Fruit fly (Drosophila melanogaster) whole organism, wandering third instar larva: ENCODE results near the gene CG8032.

Source experiments
- Abd-B ChIP-seq: fragments of >200 bp; optimal IDR thresholded peaks from 2 replicates; lab custom pipeline; 2017; ENCODE audit warnings: missing biosample characterization, missing genetic modification characterization
- CG32264 ChIP-seq: fragments of 200-800 bp; sonication (Bioruptor generic); optimal IDR thresholded peaks from 2 replicates; lab custom pipeline; 2016; ENCODE audit warnings: missing biosample characterization, missing genetic modification characterization
- CG9705 ChIP-seq: fragments of 200-800 bp; sonication (Bioruptor generic); optimal IDR thresholded peaks from 2 replicates; lab custom pipeline; 2018; ENCODE audit warnings: missing biosample characterization, mild to moderate bottlenecking, missing genetic modification characterization
- CrebA ChIP-seq: fragments of 200-800 bp; sonication (Bioruptor generic); optimal IDR thresholded peaks from 2 replicates; lab custom pipeline; 2016; ENCODE audit warnings: missing biosample characterization, mild to moderate bottlenecking, missing genetic modification characterization, borderline replicate concordance
- Dfd ChIP-seq: fragments of >200 bp; optimal IDR thresholded peaks from 2 replicates; lab custom pipeline; 2017; ENCODE audit warnings: missing biosample characterization, missing genetic modification characterization
- HLH106 ChIP-seq: fragments of 200-800 bp; optimal IDR thresholded peaks from 3 replicates; lab custom pipeline; 2019; ENCODE audit warnings: missing biosample characterization, mild to moderate bottlenecking, missing genetic modification characterization, moderate library complexity
- Hnf4 ChIP-seq: fragments of 200-800 bp; sonication (Bioruptor generic); optimal IDR thresholded peaks from 2 replicates; lab custom pipeline; 2016; ENCODE audit warnings: missing biosample characterization, mild to moderate bottlenecking, missing genetic modification characterization
- Hr83 ChIP-seq: fragments of 200-300 bp; sonication (Bioruptor generic); optimal IDR thresholded peaks from 2 replicates; lab custom pipeline; 2016; ENCODE audit warnings: missing biosample characterization, mild to moderate bottlenecking, missing genetic modification characterization, moderate library complexity; ENCODE audit not compliant: poor library complexity, severe bottlenecking
- Mio ChIP-seq: sonication (Bioruptor generic); optimal IDR thresholded peaks from 2 replicates; lab custom pipeline; 2016; ENCODE audit warnings: missing biosample characterization, missing genetic modification characterization
- Myc ChIP-seq: fragments of >200 bp; optimal IDR thresholded peaks from 2 replicates; lab custom pipeline; 2017
- OdsH ChIP-seq: fragments of 200-800 bp; sonication (Bioruptor generic); optimal IDR thresholded peaks from 2 replicates; lab custom pipeline; 2016; ENCODE audit warnings: missing biosample characterization, mild to moderate bottlenecking, missing genetic modification characterization
- Rel ChIP-seq, 2 experiments: fragments of 200-800 bp; sonication (Bioruptor generic) in 1 of 2; optimal IDR thresholded peaks; 2 replicates in 1 of 2; 3 replicates in 1 of 2; lab custom pipeline; 2016 to 2019; ENCODE audit warnings: mild to moderate bottlenecking in 2 of 2, missing biosample characterization in 2 of 2, missing genetic modification characterization in 2 of 2, moderate library complexity in 1 of 2
- Sp1 ChIP-seq: fragments of 200-800 bp; sonication (Bioruptor generic); optimal IDR thresholded peaks from 3 replicates; lab custom pipeline; 2019; ENCODE audit warnings: missing biosample characterization, mild to moderate bottlenecking, missing genetic modification characterization, moderate library complexity
- Vsx2 ChIP-seq: fragments of 200-300, 225-300 bp; sonication (Bioruptor generic); optimal IDR thresholded peaks from 2 replicates; lab custom pipeline; 2018; ENCODE audit warnings: missing biosample characterization, missing genetic modification characterization; ENCODE audit not compliant: partially characterized antibody
- br ChIP-seq: fragments of 200-800 bp; sonication (Bioruptor generic); optimal IDR thresholded peaks from 2 replicates; lab custom pipeline; 2016; ENCODE audit warnings: missing biosample characterization, missing genetic modification characterization
- brk ChIP-seq: fragments of 200-800 bp; sonication (Bioruptor generic); optimal IDR thresholded peaks from 2 replicates; lab custom pipeline; 2016; ENCODE audit warnings: missing biosample characterization, mild to moderate bottlenecking, missing genetic modification characterization
- dl ChIP-seq, 2 experiments: fragments of 175-275, 200-275 bp in 1 of 2; fragments of 200-275 bp in 1 of 2; sonication (Bioruptor generic); optimal IDR thresholded peaks; lab custom pipeline; 2018; ENCODE audit warnings: mild to moderate bottlenecking in 2 of 2, missing biosample characterization in 2 of 2, missing genetic modification characterization in 2 of 2, moderate library complexity in 2 of 2; ENCODE audit not compliant: partially characterized antibody in 2 of 2, insufficient read depth in 1 of 2
- dmrt93B ChIP-seq: fragments of 200-800 bp; sonication (Bioruptor generic); optimal IDR thresholded peaks from 2 replicates; lab custom pipeline; 2018; ENCODE audit warnings: missing biosample characterization, mild to moderate bottlenecking, missing genetic modification characterization
- dsf ChIP-seq: sonication (Bioruptor generic); optimal IDR thresholded peaks from 2 replicates; lab custom pipeline; 2016; ENCODE audit warnings: missing biosample characterization, missing genetic modification characterization, borderline replicate concordance
- ey ChIP-seq: fragments of 200-800 bp; sonication (Bioruptor generic); optimal IDR thresholded peaks from 2 replicates; lab custom pipeline; 2016; ENCODE audit warnings: missing biosample characterization, missing genetic modification characterization
- foxo ChIP-seq, 2 experiments: fragments of 200-800 bp; sonication (Bioruptor generic); optimal IDR thresholded peaks; 2 replicates in 1 of 2; 3 replicates in 1 of 2; lab custom pipeline; 2016 to 2017; ENCODE audit warnings: missing biosample characterization in 2 of 2, missing genetic modification characterization in 2 of 2
- fru ChIP-seq: fragments of 200-800 bp; sonication (Bioruptor generic); optimal IDR thresholded peaks from 3 replicates; lab custom pipeline; 2016; ENCODE audit warnings: missing biosample characterization, mild to moderate bottlenecking, missing genetic modification characterization
- h ChIP-seq: fragments of 200-800 bp; sonication (Bioruptor generic); optimal IDR thresholded peaks from 3 replicates; lab custom pipeline; 2016; ENCODE audit warnings: missing biosample characterization, mild to moderate bottlenecking, missing genetic modification characterization
- jim ChIP-seq: fragments of 175-275, 200-325 bp; sonication (Bioruptor generic); optimal IDR thresholded peaks from 2 replicates; lab custom pipeline; 2016; ENCODE audit warnings: missing biosample characterization, mild to moderate bottlenecking, missing genetic modification characterization
- pan ChIP-seq: fragments of >200 bp; optimal IDR thresholded peaks from 2 replicates; lab custom pipeline; 2017
- psq ChIP-seq: fragments of 200-800 bp; sonication (Bioruptor generic); optimal IDR thresholded peaks from 3 replicates; lab custom pipeline; 2017; ENCODE audit warnings: missing biosample characterization, mild to moderate bottlenecking, missing genetic modification characterization, moderate library complexity
- rgr ChIP-seq: fragments of 200-800 bp; sonication (Bioruptor generic); optimal IDR thresholded peaks from 3 replicates; lab custom pipeline; 2016; ENCODE audit warnings: missing biosample characterization, mild to moderate bottlenecking, missing genetic modification characterization
- sage ChIP-seq: fragments of 200-800 bp; sonication (Bioruptor generic); optimal IDR thresholded peaks from 2 replicates; lab custom pipeline; 2016; ENCODE audit warnings: missing biosample characterization, mild to moderate bottlenecking, missing genetic modification characterization
- sv ChIP-seq: fragments of 200-800 bp; sonication (Bioruptor generic); optimal IDR thresholded peaks from 3 replicates; lab custom pipeline; 2016; ENCODE audit warnings: missing biosample characterization, missing genetic modification characterization
- tai ChIP-seq: sonication (Bioruptor generic); optimal IDR thresholded peaks from 2 replicates; lab custom pipeline; 2016; ENCODE audit warnings: missing biosample characterization, missing genetic modification characterization
- usp ChIP-seq: fragments of >200 bp; optimal IDR thresholded peaks from 2 replicates; lab custom pipeline; 2017; ENCODE audit warnings: missing biosample characterization, missing genetic modification characterization
- woc ChIP-seq: sonication (Bioruptor generic); optimal IDR thresholded peaks from 2 replicates; lab custom pipeline; 2016; ENCODE audit warnings: missing biosample characterization, mild to moderate bottlenecking, missing genetic modification characterization

The CG8032 gene

DNA sequence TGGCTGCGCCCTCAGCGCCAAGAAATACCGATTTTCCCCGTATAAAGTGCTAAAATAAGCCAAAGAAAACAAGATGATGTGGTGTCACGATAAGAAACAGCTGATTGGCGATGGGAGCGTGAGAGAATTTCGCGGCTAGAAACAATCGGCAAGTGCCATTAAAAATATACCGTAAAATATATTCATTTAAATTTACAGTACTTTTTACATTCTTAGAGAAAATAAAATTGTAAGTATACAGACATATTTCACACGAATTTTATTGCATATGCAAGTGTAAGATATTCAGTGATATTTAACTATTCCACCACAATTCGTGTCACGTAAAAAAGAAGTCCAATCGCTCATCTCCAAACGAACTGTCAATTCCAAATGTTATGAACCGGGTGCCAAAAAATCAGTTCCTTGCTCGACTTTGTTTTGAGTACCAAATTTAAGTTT, 12.7 kb downstream of the CG8032 start, which contains the start of the genes Unc50, CG11755 and CG8043:
Gene Unc50 (minus strand): TSS at position 54 of the 441 bp plus-strand sequence.
Gene CG11755 (plus strand): TSS at position 356 of the 441 bp plus-strand sequence.
Gene CG8043 (plus strand): TSS at position 356 of the 441 bp plus-strand sequence.
- TF ChIP-seq br (GFP tag; lab: Kevin White, UChicago): peak; percentile 76
- no peak for TF ChIP-seq usp (GFP tag; lab: Kevin White, UChicago)
- TF ChIP-seq foxo (GFP tag; optimal IDR thresholded peaks at IDR 0.05; lab: Kevin White, UChicago): peak in 1 of 2 experiments; percentile 83
- peak; percentile 79 for TF ChIP-seq dsf (GFP tag; lab: Kevin White, UChicago)
- peak; percentile 80 for TF ChIP-seq CG9705 (GFP tag; lab: Kevin White, UChicago)
- TF ChIP-seq Sp1: peak; percentile 74
- TF ChIP-seq sage (GFP tag; lab: Kevin White, UChicago): peak; percentile 73
- TF ChIP-seq h (GFP tag; lab: Kevin White, UChicago): peak; percentile 86
- peak; percentile 74 for TF ChIP-seq ey (GFP tag; lab: Kevin White, UChicago)
- peak; percentile 79 for TF ChIP-seq OdsH
- no peak for TF ChIP-seq jim (GFP tag; lab: Kevin White, UChicago)
- TF ChIP-seq HLH106: peak; percentile 85
- TF ChIP-seq fru: peak; percentile 82
- no peak for TF ChIP-seq Dfd (GFP tag; lab: Kevin White, UChicago)
- peak; percentile 47 for TF ChIP-seq Hr83 (GFP tag; lab: Kevin White, UChicago)
- peak; percentile 49 for TF ChIP-seq CG32264 (GFP tag; lab: Kevin White, UChicago)
- TF ChIP-seq rgr (GFP tag; lab: Kevin White, UChicago): peak; percentile 82
- peak; percentile 24 for TF ChIP-seq Myc (lab: Kevin White, UChicago)
- peak; percentile 74 for TF ChIP-seq dmrt93B (GFP tag; lab: Kevin White, UChicago)
- no peak for TF ChIP-seq Rel (GFP tag; optimal IDR thresholded peaks at IDR 0.05; lab: Kevin White, UChicago)
- TF ChIP-seq Rel (tag; optimal IDR thresholded peaks at IDR 0.05; lab: Kevin White, UChicago): peak; percentile 48
- no peak for TF ChIP-seq Vsx2
- peak; percentile 95 for TF ChIP-seq woc (GFP tag; lab: Kevin White, UChicago)
- no peak for TF ChIP-seq Mio (GFP tag; lab: Kevin White, UChicago)
- no peak for TF ChIP-seq Abd-B (GFP tag; lab: Kevin White, UChicago)
- peak; percentile 70 for TF ChIP-seq psq
- peak; percentile 72 for TF ChIP-seq sv (GFP tag; lab: Kevin White, UChicago)
- TF ChIP-seq, all 38 proteins: peak for 20

DNA sequence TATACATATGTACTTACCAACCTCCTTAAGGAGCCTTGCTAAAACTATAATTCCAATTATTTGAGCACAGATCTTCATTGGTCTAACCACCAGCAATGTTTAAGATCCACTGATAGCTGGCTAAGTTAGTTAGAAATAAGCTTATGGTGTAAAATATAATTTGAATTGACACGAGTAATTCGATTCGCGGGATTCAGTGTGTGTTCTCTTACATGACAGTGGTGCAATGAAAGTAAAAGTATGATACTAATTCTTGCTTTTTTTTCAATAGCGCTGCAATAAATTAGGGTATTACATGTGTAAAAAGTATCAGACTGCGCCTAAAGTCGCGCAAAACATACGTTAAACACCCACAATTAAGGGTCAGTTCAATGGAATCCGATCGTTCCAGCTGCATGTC, 16.0 kb downstream of the CG8032 start, which contains the start of gene CG33325:
Gene CG33325 (minus strand): TSS at position 101 of the 400 bp plus-strand sequence.
- TF ChIP-seq dl (GFP tag; optimal IDR thresholded peaks at IDR 0.05; lab: Kevin White, UChicago; ENCODE audit: insufficient read depth in 1 of 2, partially characterized antibody in 2 of 2) (no peak), pan (no peak)
- TF ChIP-seq, all 38 proteins: peak for 0

DNA sequence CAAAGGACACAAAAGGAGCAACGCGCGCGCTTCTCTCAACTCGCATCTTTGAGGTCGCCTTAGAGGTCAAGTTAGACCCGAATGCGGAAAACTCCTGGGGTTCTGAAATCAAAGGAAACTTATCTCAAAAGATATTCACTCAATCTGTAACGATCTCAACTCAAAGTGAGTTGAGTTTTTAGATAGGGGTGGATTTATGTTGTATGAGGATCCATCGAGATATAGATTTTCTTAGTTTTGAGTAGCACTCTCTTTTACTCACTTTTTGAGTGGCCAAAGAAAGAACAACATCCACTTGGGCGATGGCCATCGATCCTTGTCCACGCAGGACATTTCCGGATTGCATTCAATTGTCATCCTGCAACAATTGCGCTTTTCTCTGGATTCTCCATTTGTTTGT, 16.7 kb downstream of the CG8032 start:
- TF ChIP-seq Hr83 (GFP tag; lab: Kevin White, UChicago): no peak
- no peak for TF ChIP-seq CrebA (GFP tag; lab: Kevin White, UChicago)
- no peak for TF ChIP-seq sage (GFP tag; lab: Kevin White, UChicago)
- TF ChIP-seq woc (GFP tag; lab: Kevin White, UChicago): no peak
- no peak for TF ChIP-seq Sp1
- no peak for TF ChIP-seq HLH106
- TF ChIP-seq dmrt93B (GFP tag; lab: Kevin White, UChicago): no peak
- TF ChIP-seq Hnf4 (GFP tag; lab: Kevin White, UChicago): no peak
- TF ChIP-seq brk (GFP tag; lab: Kevin White, UChicago): no peak
- TF ChIP-seq foxo (GFP tag; optimal IDR thresholded peaks at IDR 0.05; lab: Kevin White, UChicago): no peak
- no peak for TF ChIP-seq Mio (GFP tag; lab: Kevin White, UChicago)
- TF ChIP-seq dsf (GFP tag; lab: Kevin White, UChicago): no peak
- TF ChIP-seq Vsx2: no peak
- no peak for TF ChIP-seq jim (GFP tag; lab: Kevin White, UChicago)

DNA sequence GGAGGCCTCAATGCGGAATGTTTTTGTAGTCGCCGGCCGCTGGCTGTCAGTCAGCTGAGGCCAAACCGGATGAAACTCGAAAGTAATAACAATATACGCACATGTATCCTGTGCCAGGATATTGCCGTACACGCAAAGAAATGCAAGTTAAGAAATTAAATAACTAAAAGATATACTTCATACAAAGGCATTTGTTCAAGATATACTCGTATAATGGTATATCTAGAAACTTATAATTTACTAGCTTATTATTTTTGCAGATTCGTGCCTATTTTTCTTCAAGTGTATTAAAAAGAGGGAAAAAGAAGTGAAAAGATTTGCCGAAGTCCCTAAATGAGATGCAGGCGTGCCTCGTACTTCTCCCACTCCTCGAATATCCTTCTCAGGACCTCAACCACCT, 19.4 kb downstream of the CG8032 start:
- TF ChIP-seq tai (GFP tag; lab: Kevin White, UChicago) (no peak), dl (GFP tag; optimal IDR thresholded peaks at IDR 0.05; lab: Kevin White, UChicago; ENCODE audit: insufficient read depth in 1 of 2, partially characterized antibody in 2 of 2) (no peak), Mio (GFP tag; lab: Kevin White, UChicago) (no peak), sage (GFP tag; lab: Kevin White, UChicago) (no peak)
